Worm (Caenorhabditis elegans) whole organism, L2 larva: ENCODE data around the gene kqt-3.

Experiments used
- C34F6.9 ChIP-seq: fragments of 150-350 bp; optimal IDR thresholded peaks from 2 replicates; lab custom pipeline; 2014; ENCODE audit warnings: missing biosample characterization, missing genetic modification characterization
- Y55F3AM.14 ChIP-seq: fragments of 200-800 bp; sonication (Bioruptor generic); optimal IDR thresholded peaks from 2 replicates; lab custom pipeline; 2018; ENCODE audit warnings: mild to moderate bottlenecking, missing genetic modification characterization, missing compliant biosample characterization
- ZK546.5 ChIP-seq: sonication (generic microtip); optimal IDR thresholded peaks from 2 replicates; lab custom pipeline; 2017; ENCODE audit warnings: missing biosample characterization, missing genetic modification characterization
- ama-1 ChIP-seq: fragments of 150-350 bp; optimal IDR thresholded peaks from 2 replicates; lab custom pipeline; 2018; ENCODE audit warnings: inconsistent platforms
- crh-2 ChIP-seq: sonication (generic microtip); optimal IDR thresholded peaks from 2 replicates; lab custom pipeline; 2017; ENCODE audit warnings: missing biosample characterization, missing genetic modification characterization
- egl-27 ChIP-seq: sonication (generic microtip); optimal IDR thresholded peaks from 3 replicates; lab custom pipeline; 2017; ENCODE audit warnings: missing biosample characterization, missing genetic modification reagents, missing genetic modification characterization
- elt-1 ChIP-seq: fragments of 150-350 bp; optimal IDR thresholded peaks from 2 replicates; lab custom pipeline; 2014; ENCODE audit warnings: missing biosample characterization, missing genetic modification characterization
- fos-1 ChIP-seq: fragments of 150-350 bp; optimal IDR thresholded peaks from 2 replicates; lab custom pipeline; 2014; ENCODE audit warnings: missing biosample characterization, missing genetic modification characterization
- gmeb-1 ChIP-seq: fragments of 150-350 bp; optimal IDR thresholded peaks from 2 replicates; lab custom pipeline; 2014; ENCODE audit warnings: missing biosample characterization, missing genetic modification characterization
- lsy-2 ChIP-seq, 2 experiments: fragments of 150-350 bp in 1 of 2; sonication (generic microtip) in 1 of 2; optimal IDR thresholded peaks; 2 replicates each; lab custom pipeline; 2014 to 2017; ENCODE audit warnings: missing biosample characterization in 2 of 2, missing genetic modification characterization in 2 of 2
- mdl-1 ChIP-seq, 2 experiments: fragments of 150-350 bp in 1 of 2; sonication (generic microtip) in 1 of 2; optimal IDR thresholded peaks; 2 replicates each; lab custom pipeline; 2017; ENCODE audit warnings: missing biosample characterization in 2 of 2, missing genetic modification characterization in 2 of 2
- nhr-11 ChIP-seq: fragments of 150-350 bp; optimal IDR thresholded peaks from 2 replicates; lab custom pipeline; 2014; ENCODE audit warnings: missing biosample characterization, missing genetic modification characterization
- nhr-12 ChIP-seq: fragments of 150-350 bp; optimal IDR thresholded peaks from 2 replicates; lab custom pipeline; 2014; ENCODE audit warnings: missing biosample characterization, missing genetic modification characterization
- nhr-129 ChIP-seq: fragments of 150-350 bp; optimal IDR thresholded peaks from 2 replicates; lab custom pipeline; 2014; ENCODE audit warnings: missing biosample characterization, missing genetic modification characterization
- nhr-21 ChIP-seq: fragments of 150-350 bp; optimal IDR thresholded peaks from 2 replicates; lab custom pipeline; 2014; ENCODE audit warnings: missing biosample characterization, missing genetic modification characterization
- nhr-23 ChIP-seq: fragments of 150-350 bp; optimal IDR thresholded peaks from 2 replicates; lab custom pipeline; 2014; ENCODE audit warnings: missing biosample characterization, missing genetic modification reagents, missing genetic modification characterization
- nhr-237 ChIP-seq: fragments of 150-350 bp; optimal IDR thresholded peaks from 2 replicates; lab custom pipeline; 2014; ENCODE audit warnings: missing biosample characterization, missing genetic modification characterization
- nhr-25 ChIP-seq: fragments of 150-350 bp; sonication (generic microtip); optimal IDR thresholded peaks from 3 replicates; lab custom pipeline; 2014; ENCODE audit warnings: missing biosample characterization, missing genetic modification characterization
- nhr-6 ChIP-seq: fragments of 150-350 bp; optimal IDR thresholded peaks from 2 replicates; lab custom pipeline; 2014; ENCODE audit warnings: missing biosample characterization, missing genetic modification characterization
- nhr-77 ChIP-seq: fragments of 150-350 bp; optimal IDR thresholded peaks from 2 replicates; lab custom pipeline; 2014; ENCODE audit warnings: missing biosample characterization, missing genetic modification characterization
- skn-1 ChIP-seq: sonication (generic microtip); optimal IDR thresholded peaks from 2 replicates; lab custom pipeline; 2017; ENCODE audit warnings: missing biosample characterization, missing genetic modification characterization
- sma-3 ChIP-seq: sonication (generic microtip); optimal IDR thresholded peaks from 2 replicates; lab custom pipeline; 2016; ENCODE audit warnings: missing genetic modification reagents, missing genetic modification characterization, missing compliant biosample characterization
- sma-9 ChIP-seq, 2 experiments: fragments of 150-350 bp in 1 of 2; sonication (generic microtip) in 1 of 2; optimal IDR thresholded peaks; 2 replicates each; lab custom pipeline; 2014 to 2016; ENCODE audit warnings: missing genetic modification characterization in 2 of 2, mild to moderate bottlenecking in 1 of 2, missing biosample characterization in 1 of 2, missing compliant biosample characterization in 1 of 2, missing genetic modification reagents in 1 of 2, moderate library complexity in 1 of 2
- unc-39 ChIP-seq: fragments of 150-350 bp; optimal IDR thresholded peaks from 2 replicates; lab custom pipeline; 2014; ENCODE audit warnings: missing biosample characterization, missing genetic modification characterization
- unc-55 ChIP-seq: fragments of 150-350 bp; sonication (generic microtip); optimal IDR thresholded peaks from 3 replicates; lab custom pipeline; 2014; ENCODE audit warnings: missing biosample characterization, missing genetic modification reagents, missing genetic modification characterization
- unc-62 ChIP-seq: fragments of 150-350 bp; optimal IDR thresholded peaks from 2 replicates; lab custom pipeline; 2014; ENCODE audit warnings: missing biosample characterization, missing genetic modification reagents, missing genetic modification characterization
- zag-1 ChIP-seq: fragments of 150-350 bp; optimal IDR thresholded peaks from 2 replicates; lab custom pipeline; 2014; ENCODE audit warnings: missing biosample characterization, missing genetic modification characterization

The kqt-3 gene

ce11 chrII:13732146-13732545, 36.1 kb downstream of the kqt-3 start:
- TF ChIP-seq C34F6.9: no peak
- TF ChIP-seq nhr-11 (tag; lab: Kevin White, UChicago): no peak

DNA sequence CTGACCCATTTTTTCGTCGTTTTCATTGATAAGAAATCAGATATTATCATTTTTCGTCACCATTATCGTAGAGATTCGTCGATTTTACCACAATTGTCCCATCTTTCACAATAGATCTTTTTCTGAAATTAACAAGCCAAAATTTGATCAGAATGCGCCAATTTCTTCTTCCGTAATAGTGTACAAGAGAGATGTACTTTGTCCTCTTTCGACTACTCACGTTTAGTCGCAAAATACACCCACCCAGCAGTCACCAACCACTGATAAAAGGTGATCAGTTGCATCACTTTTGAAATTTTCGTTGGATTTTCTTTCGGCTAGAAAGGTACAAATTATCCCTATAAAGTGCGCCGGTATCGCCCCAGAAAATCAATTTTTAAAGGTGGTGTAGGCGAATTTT, 36.5 kb downstream of the kqt-3 start:
- TF ChIP-seq sma-3 (GFP tag; lab: Kevin White, UChicago) (no peak), nhr-129 (tag; lab: Kevin White, UChicago) (peak; percentile 25), unc-62 (GFP tag; lab: Kevin White, UChicago) (no peak), gmeb-1 (tag; lab: Kevin White, UChicago) (no peak), zag-1 (no peak)

DNA sequence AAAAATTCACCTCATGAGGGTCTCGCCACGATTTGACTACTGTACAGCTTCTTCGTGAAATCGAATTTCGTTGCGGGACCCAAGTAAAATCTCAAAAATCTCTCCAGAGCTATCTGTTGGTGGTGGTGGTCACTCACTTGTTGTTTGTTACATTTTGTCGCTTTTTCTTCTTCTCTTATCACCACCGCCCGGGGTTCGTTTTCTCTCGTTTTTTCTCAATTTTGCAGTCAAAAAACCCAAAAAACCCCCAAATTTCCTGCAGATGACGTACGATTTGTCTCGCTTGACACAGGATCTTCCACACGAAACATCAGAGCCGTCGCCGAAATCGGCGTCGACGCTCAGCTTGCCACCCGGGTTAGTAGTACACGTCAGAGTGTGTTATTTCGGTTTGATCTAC, 40.0 kb downstream of the kqt-3 start, which contains the start of gene R06B9.5:
R06B9.5 (plus strand) TSS at position 232 of the 400 bp plus-strand sequence.
- TF ChIP-seq nhr-12 (no peak), unc-39 (tag; lab: Kevin White, UChicago) (no peak), sma-3 (GFP tag; lab: Kevin White, UChicago) (no peak), nhr-25 (tag; lab: Kevin White, UChicago) (no peak), nhr-237 (tag; lab: Kevin White, UChicago) (no peak)
- TF ChIP-seq, all 48 proteins: peak for 0

DNA sequence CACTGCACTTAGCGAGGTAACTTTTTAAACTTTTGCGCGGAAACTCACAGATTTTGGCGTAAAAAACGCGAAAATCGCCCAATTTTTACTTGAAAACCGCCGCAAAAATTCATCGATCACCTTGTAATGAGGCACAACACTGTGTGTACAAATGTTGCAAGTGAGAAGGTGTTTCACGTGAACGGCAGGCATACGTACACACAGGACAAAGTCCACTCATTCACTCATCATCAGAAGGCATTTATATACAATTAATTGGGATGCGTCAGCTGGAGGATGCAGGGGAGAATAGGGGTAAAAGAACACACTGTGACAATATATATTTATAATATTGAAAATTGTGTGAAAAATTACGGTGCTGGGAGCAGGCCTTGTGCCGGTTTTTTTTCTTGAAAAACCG, 40.8 kb downstream of the kqt-3 start:
- TF ChIP-seq fos-1 (tag; lab: Kevin White, UChicago) (peak; percentile 22), crh-2 (peak; percentile 1), nhr-21 (no peak), nhr-77 (no peak), nhr-23 (tag; lab: Kevin White, UChicago) (no peak), egl-27 (no peak), ZK546.5 (no peak), sma-3 (GFP tag; lab: Kevin White, UChicago) (peak; percentile 62), sma-9 (GFP tag; optimal IDR thresholded peaks at IDR 0.05; lab: Kevin White, UChicago) (peak; percentile 63), sma-9 (tag; optimal IDR thresholded peaks at IDR 0.05; lab: Kevin White, UChicago) (no peak), mdl-1 (tag; optimal IDR thresholded peaks at IDR 0.05; lab: Kevin White, UChicago) (no peak), Y55F3AM.14 (no peak), nhr-129 (tag; lab: Kevin White, UChicago) (peak; percentile 14)

DNA sequence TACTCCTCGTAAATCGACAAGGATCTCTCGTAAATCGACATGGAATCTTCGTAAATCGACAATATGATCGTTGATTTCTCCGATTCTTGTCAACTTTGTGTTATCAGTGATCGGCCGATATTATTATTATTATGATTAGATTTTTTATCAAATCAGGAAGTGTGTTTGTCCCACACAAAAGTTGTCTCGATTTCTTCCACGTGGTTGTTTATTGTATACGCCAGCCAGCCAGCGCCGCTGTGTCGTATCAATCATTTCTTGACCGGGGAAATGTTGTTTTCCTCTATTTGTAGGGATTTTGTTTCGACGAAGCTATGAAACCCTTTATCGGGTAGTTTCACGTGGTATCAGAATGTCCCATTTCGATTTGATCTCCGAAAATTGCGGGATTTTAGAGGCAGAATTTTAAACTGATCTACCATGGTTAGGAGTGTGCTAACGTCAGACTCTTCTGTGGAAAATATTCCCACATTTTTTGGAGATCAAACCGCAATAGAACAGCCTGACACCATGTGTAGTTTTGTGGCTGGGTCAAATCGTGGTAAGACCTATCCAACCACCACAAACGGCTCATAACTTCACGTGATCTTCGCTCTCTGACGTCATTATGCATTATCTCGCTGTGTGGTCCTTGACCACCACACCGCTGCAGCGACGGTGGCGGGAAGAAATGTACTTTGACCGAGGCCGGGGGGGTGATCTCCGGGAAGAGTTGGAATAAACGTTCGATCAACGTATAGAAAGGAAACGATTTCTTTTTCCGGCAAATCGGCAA, 41.9 kb downstream of the kqt-3 start:
- TF ChIP-seq crh-2: no peak
- peak; percentile 58 for TF ChIP-seq sma-3 (GFP tag; lab: Kevin White, UChicago)
- TF ChIP-seq nhr-21: peak; percentile 51
- peak; percentile 1 for TF ChIP-seq ama-1

DNA sequence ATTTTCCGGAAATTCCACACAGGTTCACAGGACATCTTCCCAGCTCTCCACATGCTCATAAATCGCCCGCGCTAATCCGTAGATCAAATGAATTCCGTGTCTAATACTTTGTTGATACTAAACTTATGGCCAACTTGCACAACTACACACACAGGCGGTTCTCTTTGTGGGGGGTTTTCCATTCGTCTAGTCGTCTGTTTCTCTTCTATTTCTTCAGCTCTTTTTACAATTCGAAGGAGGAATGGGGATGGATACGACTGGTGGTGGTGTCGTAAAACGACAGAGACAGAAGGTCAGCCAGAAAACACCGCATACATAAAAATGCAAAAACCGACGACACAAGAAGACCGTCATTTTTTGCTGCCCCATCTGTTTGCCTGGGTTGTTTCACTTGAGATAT, 43.3 kb downstream of the kqt-3 start:
- TF ChIP-seq nhr-129 (tag; lab: Kevin White, UChicago) (peak; percentile 12), nhr-6 (tag; lab: Kevin White, UChicago) (no peak), lsy-2 (tag; optimal IDR thresholded peaks at IDR 0.05; lab: Kevin White, UChicago) (peak in 1 of 2 experiments; percentile 22), nhr-77 (no peak), nhr-25 (tag; lab: Kevin White, UChicago) (peak; percentile 7), unc-55 (GFP tag; lab: Kevin White, UChicago) (peak; percentile 23)

DNA sequence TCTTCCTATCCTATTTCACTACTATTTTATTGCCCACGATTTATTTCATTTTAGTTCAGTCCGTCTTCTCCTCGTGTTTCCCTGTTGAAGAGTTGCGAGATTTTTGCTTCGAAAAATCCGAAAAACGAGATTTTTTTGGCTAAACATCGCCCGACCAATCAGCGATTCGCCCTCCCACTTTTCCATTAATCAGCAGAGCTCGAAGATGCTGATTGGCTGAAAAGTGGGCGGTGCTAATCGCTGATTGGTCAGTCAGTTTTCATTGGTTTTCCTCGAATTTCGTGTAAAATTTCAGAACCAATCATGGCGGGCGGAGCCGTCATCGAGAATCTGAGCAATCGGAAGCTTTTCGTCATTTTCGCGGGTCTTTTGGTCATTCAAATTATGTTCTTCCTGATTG, 45.4 kb downstream of the kqt-3 start, which contains the start of gene mig-14:
mig-14 (plus strand) TSS at position 290 of the 400 bp plus-strand sequence.
- TF ChIP-seq nhr-237 (tag; lab: Kevin White, UChicago): no peak
- TF ChIP-seq, all 48 proteins: peak for 0

DNA sequence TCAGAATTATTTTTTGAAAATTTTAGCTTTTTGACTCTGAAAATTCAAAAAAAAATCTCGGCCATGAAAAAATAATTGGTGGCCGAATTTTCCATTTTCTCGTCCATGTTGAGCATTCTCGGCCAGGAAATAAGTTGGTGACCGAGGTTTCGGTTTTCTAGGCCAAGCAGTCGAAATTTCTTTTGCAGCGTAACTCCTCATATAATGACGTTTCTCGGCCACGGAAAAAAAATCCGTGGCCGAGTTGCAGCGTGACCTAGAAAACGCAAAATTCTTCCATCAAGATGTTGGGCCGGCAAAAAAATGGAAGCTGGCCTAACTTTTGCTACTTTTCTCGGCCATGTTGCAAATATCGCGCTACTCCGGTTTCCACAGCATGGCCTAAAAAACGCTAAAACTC, 54.0 kb downstream of the kqt-3 start:
- TF ChIP-seq nhr-25 (tag; lab: Kevin White, UChicago) (no peak), sma-3 (GFP tag; lab: Kevin White, UChicago) (no peak), unc-55 (GFP tag; lab: Kevin White, UChicago) (no peak), Y55F3AM.14 (no peak), fos-1 (tag; lab: Kevin White, UChicago) (no peak), skn-1 (tag; lab: Kevin White, UChicago) (no peak), nhr-23 (tag; lab: Kevin White, UChicago) (no peak), elt-1 (tag; lab: Kevin White, UChicago) (no peak)
